Worm (Caenorhabditis elegans): ENCODE measurements around the gene tax-6.

Gene tax-6

DNA sequence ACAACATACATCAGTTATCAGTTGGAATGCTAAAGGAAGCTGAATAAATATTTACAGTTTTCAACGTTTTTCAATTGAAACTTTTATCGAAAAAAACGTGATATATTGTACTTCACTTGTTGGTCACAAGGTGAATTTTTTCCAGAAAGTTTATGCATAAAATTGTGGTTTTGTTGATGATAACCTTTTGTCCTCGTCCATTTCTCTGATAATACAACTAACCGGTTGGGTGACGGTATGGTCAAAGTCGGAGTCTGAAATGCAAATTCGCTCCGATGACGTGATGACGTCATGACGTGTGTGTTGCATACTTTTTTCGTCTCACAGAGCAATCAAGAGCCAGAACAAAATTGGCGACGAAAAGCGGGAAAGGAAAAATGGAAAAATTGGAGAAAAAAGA, 10.0 kb upstream of the tax-6 start:
- TF ChIP-seq C04F5.9 (tag; optimal IDR thresholded peaks at IDR 0.05) (no peak), blmp-1 (tag; optimal IDR thresholded peaks at IDR 0.05) (no peak), lin-14 (GFP tag; optimal IDR thresholded peaks at IDR 0.05) (peak; percentile 24), hlh-4 (tag; optimal IDR thresholded peaks at IDR 0.05) (no peak), snu-23 (GFP tag; optimal IDR thresholded peaks at IDR 0.05) (no peak), mab-9 (GFP tag; IDR thresholded peaks at IDR 0.05) (no peak), sptf-1 (tag; optimal IDR thresholded peaks at IDR 0.05) (no peak), fos-1 (tag; optimal IDR thresholded peaks at IDR 0.05) (no peak), nhr-12 (tag; optimal IDR thresholded peaks at IDR 0.05) (no peak), isw-1 (GFP tag; IDR thresholded peaks at IDR 0.05) (no peak), lin-39 (tag; optimal IDR thresholded peaks at IDR 0.05) (no peak), C34B4.2 (tag; optimal IDR thresholded peaks at IDR 0.05) (no peak), ces-1 (GFP tag; optimal IDR thresholded peaks at IDR 0.05) (no peak), nhr-47 (tag; optimal IDR thresholded peaks at IDR 0.05) (peak; percentile 20), F16B12.6 (tag; optimal IDR thresholded peaks at IDR 0.05) (no peak), fkh-10 (GFP tag; optimal IDR thresholded peaks at IDR 0.05) (no peak), efl-3 (GFP tag; optimal IDR thresholded peaks at IDR 0.05) (no peak), irx-1 (tag; optimal IDR thresholded peaks at IDR 0.05) (no peak), nhr-20 (tag; optimal IDR thresholded peaks at IDR 0.05) (peak; percentile 15), mdl-1 (tag; optimal IDR thresholded peaks at IDR 0.05) (no peak), alr-1 (tag; optimal IDR thresholded peaks at IDR 0.05; ENCODE audit: borderline replicate concordance) (no peak), hpl-2 (GFP tag; optimal IDR thresholded peaks at IDR 0.05) (no peak), lin-35 (GFP tag; optimal IDR thresholded peaks at IDR 0.05) (peak in 1 of 2 experiments; percentile 44), nhr-11 (tag; optimal IDR thresholded peaks at IDR 0.05) (no peak), unc-86 (tag; optimal IDR thresholded peaks at IDR 0.05) (no peak), Y116A8C.19 (tag; optimal IDR thresholded peaks at IDR 0.05; ENCODE audit: borderline replicate concordance) (no peak), lin-13 (GFP tag; optimal IDR thresholded peaks at IDR 0.05) (no peak), nhr-85 (tag) (no peak), efl-1 (optimal IDR thresholded peaks at IDR 0.05) (no peak), efl-1 (GFP tag; optimal IDR thresholded peaks at IDR 0.05 in 1 of 2) (peak in 1 of 2 experiments; percentile 82), elt-2 (tag; optimal IDR thresholded peaks at IDR 0.05) (peak; percentile 94), ceh-8 (GFP tag; optimal IDR thresholded peaks at IDR 0.05) (no peak), fkh-8 (tag; optimal IDR thresholded peaks at IDR 0.05) (no peak), nhr-76 (tag; optimal IDR thresholded peaks at IDR 0.05) (no peak), lsy-2 (tag; optimal IDR thresholded peaks at IDR 0.05) (peak in 1 of 2 experiments; percentile 8), ceh-82 (tag; optimal IDR thresholded peaks at IDR 0.05) (peak in 1 of 3 experiments; percentile 2), nhr-90 (tag; optimal IDR thresholded peaks at IDR 0.05; ENCODE audit: poor library complexity) (peak; percentile 3), xbp-1 (tag; optimal IDR thresholded peaks at IDR 0.05) (no peak), jun-1 (tag; optimal IDR thresholded peaks at IDR 0.05) (peak; percentile 14), unc-98 (GFP tag; IDR thresholded peaks at IDR 0.05) (no peak), ztf-11 (tag; optimal IDR thresholded peaks at IDR 0.05) (no peak), skn-1 (tag; optimal IDR thresholded peaks at IDR 0.05) (no peak), snpc-4 (tag; optimal IDR thresholded peaks at IDR 0.05) (no peak), nhr-71 (tag; optimal IDR thresholded peaks at IDR 0.05) (peak; percentile 57), vab-15 (tag; optimal IDR thresholded peaks at IDR 0.05) (no peak), pqm-1 (tag; optimal IDR thresholded peaks at IDR 0.05) (no peak), C16A3.4 (tag; optimal IDR thresholded peaks at IDR 0.05) (no peak), egl-13 (tag; optimal IDR thresholded peaks at IDR 0.05) (no peak), ceh-88 (GFP tag; IDR thresholded peaks at IDR 0.05) (no peak), ets-5 (GFP tag; IDR thresholded peaks at IDR 0.05) (no peak), unc-30 (tag; optimal IDR thresholded peaks at IDR 0.05) (no peak), tbx-2 (tag; optimal IDR thresholded peaks at IDR 0.05) (no peak), pax-3 (tag; optimal IDR thresholded peaks at IDR 0.05) (no peak), ceh-90 (tag; optimal IDR thresholded peaks at IDR 0.05) (no peak), aly-2 (tag; optimal IDR thresholded peaks at IDR 0.05) (no peak)

Measured in whole organism, L1 larva.